Worm (Caenorhabditis elegans): ENCODE measurements around the gene clec-124.

DNA sequence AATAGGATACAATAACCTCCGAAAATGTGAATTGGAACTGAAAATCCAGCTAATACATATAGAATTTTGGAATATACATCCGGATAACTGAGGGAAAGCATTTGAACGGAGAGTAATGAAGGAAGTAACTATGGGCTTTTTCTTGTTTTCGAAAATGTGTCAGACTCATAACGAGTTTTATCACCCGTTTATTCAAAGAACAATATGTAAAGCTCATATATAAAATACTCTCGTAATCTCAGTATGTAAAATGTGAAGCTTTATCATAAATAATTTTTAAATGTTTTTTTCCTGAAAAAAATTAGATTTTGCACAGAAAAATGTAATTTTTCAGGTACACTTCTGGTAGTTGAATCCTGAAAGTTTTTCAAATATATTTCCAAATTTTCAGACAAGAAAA, 19.1 kb upstream of the clec-124 start, which contains the start of gene srh-297:
- TF ChIP-seq sptf-1 (tag; optimal IDR thresholded peaks at IDR 0.05) (no peak), nhr-28 (tag; optimal IDR thresholded peaks at IDR 0.05) (no peak), ces-1 (GFP tag; optimal IDR thresholded peaks at IDR 0.05) (no peak), pha-4 (tag; optimal IDR thresholded peaks at IDR 0.05) (no peak), nhr-76 (tag; optimal IDR thresholded peaks at IDR 0.05) (no peak), lin-13 (tag; optimal IDR thresholded peaks at IDR 0.05) (no peak), hlh-1 (tag; optimal IDR thresholded peaks at IDR 0.05) (no peak), lsy-2 (tag; optimal IDR thresholded peaks at IDR 0.05) (no peak)

Measured in whole organism, mixed stage, embryonic.